Fruit fly (Drosophila melanogaster): ENCODE results near the gene Rim.

DNA sequence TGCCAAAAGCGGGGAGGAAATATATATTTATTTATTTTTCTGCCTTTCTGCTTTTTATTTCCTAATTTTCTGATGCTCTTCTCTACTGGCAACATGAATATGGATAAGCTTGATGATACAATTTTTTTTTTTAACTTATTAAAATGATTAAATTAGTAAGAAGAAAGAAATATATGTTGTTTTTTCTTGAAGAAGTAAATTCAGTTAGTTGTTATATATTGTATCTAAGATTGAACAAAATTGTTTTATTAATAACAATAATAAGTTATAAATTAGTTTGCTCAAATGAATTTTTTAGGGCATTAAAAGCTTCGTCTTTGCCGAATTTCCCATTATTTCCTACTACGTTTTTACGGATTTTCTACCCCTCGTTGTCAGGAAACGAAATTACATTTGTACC is 85.8 kb downstream of the Rim start:
- no peak for TF ChIP-seq kay (GFP tag; ENCODE audit: borderline replicate concordance)
- TF ChIP-seq toe (GFP tag; optimal IDR thresholded peaks at IDR 0.05), result no peak
- no peak for TF ChIP-seq cnc (optimal IDR thresholded peaks at IDR 0.05)
- TF ChIP-seq Mnt (GFP tag; optimal IDR thresholded peaks at IDR 0.05), result no peak
- no peak for TF ChIP-seq CG7045 (GFP tag; optimal IDR thresholded peaks at IDR 0.05)
- TF ChIP-seq tj (GFP tag; optimal IDR thresholded peaks at IDR 0.05), result no peak
- TF ChIP-seq Crg-1 (GFP tag; optimal IDR thresholded peaks at IDR 0.05), result no peak
- no peak for TF ChIP-seq cic (GFP tag; optimal IDR thresholded peaks at IDR 0.05)
- TF ChIP-seq Hr96 (GFP tag; optimal IDR thresholded peaks at IDR 0.05), result no peak
- no peak for TF ChIP-seq CG33017 (tag; optimal IDR thresholded peaks at IDR 0.05)
- no peak for TF ChIP-seq CG11617 (GFP tag; optimal IDR thresholded peaks at IDR 0.05)
- no peak for TF ChIP-seq CG14711 (tag; optimal IDR thresholded peaks at IDR 0.05)
- TF ChIP-seq Clk (GFP tag; optimal IDR thresholded peaks at IDR 0.05), result no peak

Data from whole organism, adult.